Fruit fly (Drosophila melanogaster) whole organism, pupa: ENCODE data around the gene Tollo.

Source experiments
- CG12605 ChIP-seq: fragments of 200-800 bp; sonication (Bioruptor generic); IDR thresholded peaks from 2 replicates; pipeline ENCODE4 v1.3.6; 2022; ENCODE audit warnings: missing biosample characterization, missing genetic modification characterization
- CG15710 ChIP-seq: fragments of 200-800 bp; sonication (Bioruptor generic); optimal IDR thresholded peaks from 2 replicates; lab custom pipeline; 2018; ENCODE audit warnings: missing biosample characterization, mild to moderate bottlenecking, missing genetic modification characterization, moderate library complexity
- CG34367 ChIP-seq: fragments of 200-800 bp; sonication (Bioruptor generic); optimal IDR thresholded peaks from 2 replicates; lab custom pipeline; 2018; ENCODE audit warnings: missing biosample characterization, mild to moderate bottlenecking, missing genetic modification characterization
- EcR ChIP-seq: fragments of 200-800 bp; sonication (Bioruptor generic); optimal IDR thresholded peaks from 3 replicates; lab custom pipeline; 2019; ENCODE audit warnings: missing biosample characterization, missing genetic modification characterization, mild to moderate bottlenecking, moderate library complexity, missing genetic modification reagents
- Pif1A ChIP-seq: fragments of 200-800 bp; sonication (Bioruptor generic); optimal IDR thresholded peaks from 3 replicates; lab custom pipeline; 2016; ENCODE audit warnings: missing biosample characterization, missing genetic modification characterization

dm6 chr3L:15286948-15287347 is 51.5 kb downstream of the Tollo start:
- TF ChIP-seq CG15710 (no peak), EcR (no peak), CG12605 (GFP tag; lab: Robert Waterston, UW) (no peak), Pif1A (GFP tag; lab: Kevin White, UChicago) (no peak), CG34367 (no peak)
